Worm (Caenorhabditis elegans) whole organism, early embryonic: ENCODE results near the gene nspg-14.

ENCODE experiments used
- B0310.2 ChIP-seq: sonication (generic microtip); optimal IDR thresholded peaks from 2 replicates; lab custom pipeline; 2016; ENCODE audit warnings: mild to moderate bottlenecking, missing genetic modification characterization, missing compliant biosample characterization
- ama-1 ChIP-seq: fragments of 150-350 bp; optimal IDR thresholded peaks from 2 replicates; lab custom pipeline; 2014
- ceh-13 ChIP-seq: fragments of 200-800 bp; sonication (Bioruptor generic); optimal IDR thresholded peaks from 2 replicates; lab custom pipeline; 2018; ENCODE audit warnings: mild to moderate bottlenecking, missing genetic modification characterization, missing compliant biosample characterization
- flt-1 ChIP-seq: fragments of 200-800 bp; sonication (Bioruptor generic); IDR thresholded peaks from 2 replicates; pipeline ENCODE4 v1.3.6; 2022; ENCODE audit warnings: missing genetic modification characterization, missing compliant biosample characterization
- hnd-1 ChIP-seq: sonication (generic microtip); optimal IDR thresholded peaks from 2 replicates; lab custom pipeline; 2016; ENCODE audit warnings: missing genetic modification characterization, missing compliant biosample characterization
- pes-1 ChIP-seq: fragments of 200-800 bp; sonication (Bioruptor generic); IDR thresholded peaks from 2 replicates; pipeline ENCODE4 v1.3.6; 2022; ENCODE audit warnings: missing genetic modification reagents, missing genetic modification characterization, missing compliant biosample characterization
- tbx-11 ChIP-seq: fragments of 200-800 bp; sonication (Bioruptor generic); IDR thresholded peaks from 2 replicates; pipeline ENCODE4 v1.3.6; 2022; ENCODE audit warnings: missing genetic modification characterization, missing compliant biosample characterization
- tra-4 ChIP-seq: sonication (generic microtip); optimal IDR thresholded peaks from 2 replicates; lab custom pipeline; 2017; ENCODE audit warnings: missing genetic modification characterization, missing compliant biosample characterization

DNA sequence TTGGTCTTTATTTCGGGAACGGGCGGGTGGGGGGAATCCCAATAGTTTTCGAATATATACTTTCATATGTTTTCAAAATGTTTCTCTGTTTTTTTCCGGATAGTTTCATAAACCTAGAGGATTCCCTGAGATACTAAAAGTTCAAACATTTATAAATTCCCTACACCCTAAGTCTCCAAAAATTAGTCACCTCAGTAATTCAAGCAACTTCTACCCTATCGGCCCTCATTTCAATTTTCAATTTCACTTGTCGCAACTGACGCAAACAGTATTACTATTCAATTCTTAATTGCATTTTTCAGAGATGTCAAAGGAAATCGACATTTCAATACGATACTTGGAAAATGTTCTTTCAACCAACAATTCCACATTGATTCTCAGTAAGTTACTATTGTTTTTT, 11.2 kb downstream of the nspg-14 start, which contains the start of gene Y34B4A.4:
- TF ChIP-seq ceh-13 (no peak), pes-1 (no peak), ama-1 (lab: Kevin White, UChicago) (no peak), B0310.2 (tag; lab: Kevin White, UChicago) (no peak), hnd-1 (tag; lab: Kevin White, UChicago) (no peak), flt-1 (GFP tag; lab: Robert Waterston, UW) (no peak), tbx-11 (GFP tag; lab: Robert Waterston, UW) (no peak), tra-4 (tag; lab: Kevin White, UChicago) (no peak)
